Fruit fly (Drosophila melanogaster) whole organism, embryonic: ENCODE data around the gene CG10702.

Experiments used
- Abd-B ChIP-seq: fragments of 200-800 bp; sonication (Bioruptor generic); optimal IDR thresholded peaks from 2 replicates; lab custom pipeline; 2018; ENCODE audit warnings: missing biosample characterization, mild to moderate bottlenecking, missing genetic modification characterization, moderate library complexity
- BEAF-32 ChIP-seq: fragments of 200-800 bp; sonication (Bioruptor generic); optimal IDR thresholded peaks from 3 replicates; lab custom pipeline; 2017; ENCODE audit warnings: missing biosample characterization, missing genetic modification characterization, mild to moderate bottlenecking, moderate library complexity, missing genetic modification reagents
- Bgb ChIP-seq: fragments of 200-800 bp; sonication (Bioruptor generic); IDR thresholded peaks from 2 replicates; pipeline ENCODE4 v1.3.6; 2022; ENCODE audit warnings: missing biosample characterization, missing genetic modification characterization; ENCODE audit not compliant: partially characterized antibody
- CG10267 ChIP-seq: fragments of 200-800 bp; sonication (Bioruptor generic); optimal IDR thresholded peaks from 2 replicates; lab custom pipeline; 2018; ENCODE audit warnings: missing biosample characterization, mild to moderate bottlenecking, missing genetic modification characterization, moderate library complexity
- CG10565 ChIP-seq: fragments of 200-800 bp; sonication (Bioruptor generic); optimal IDR thresholded peaks from 3 replicates; lab custom pipeline; 2016; ENCODE audit warnings: missing biosample characterization, mild to moderate bottlenecking, missing genetic modification characterization
- CG11560 ChIP-seq: fragments of 200-800 bp; sonication (Bioruptor generic); IDR thresholded peaks from 3 replicates; pipeline ENCODE4 v1.3.6; 2022; ENCODE audit warnings: missing biosample characterization, missing genetic modification characterization
- CG12391 ChIP-seq: fragments of 200-800 bp; sonication (Bioruptor generic); optimal IDR thresholded peaks from 3 replicates; lab custom pipeline; 2018; ENCODE audit warnings: missing biosample characterization, mild to moderate bottlenecking, missing genetic modification characterization, moderate library complexity
- CG13775 ChIP-seq: fragments of 200-800 bp; sonication (Bioruptor generic); optimal IDR thresholded peaks from 3 replicates; lab custom pipeline; 2017; ENCODE audit warnings: missing biosample characterization, mild to moderate bottlenecking, missing genetic modification characterization
- CG16813 ChIP-seq: fragments of 200-800 bp; sonication (Bioruptor generic); IDR thresholded peaks from 3 replicates; pipeline ENCODE4 v1.3.6; 2022; ENCODE audit warnings: missing biosample characterization, missing genetic modification characterization; ENCODE audit not compliant: partially characterized antibody
- CG17385 ChIP-seq: fragments of 200-800 bp; sonication (Bioruptor generic); optimal IDR thresholded peaks from 3 replicates; lab custom pipeline; 2018; ENCODE audit warnings: missing biosample characterization, mild to moderate bottlenecking, missing genetic modification characterization
- CG17568 ChIP-seq: fragments of 200-800 bp; sonication (Bioruptor generic); optimal IDR thresholded peaks from 2 replicates; lab custom pipeline; 2018; ENCODE audit warnings: missing biosample characterization, mild to moderate bottlenecking, missing genetic modification characterization, moderate library complexity
- CG18599 ChIP-seq: fragments of 200-800 bp; sonication (Bioruptor generic); optimal IDR thresholded peaks from 3 replicates; lab custom pipeline; 2017; ENCODE audit warnings: missing biosample characterization, missing genetic modification characterization, mild to moderate bottlenecking, moderate library complexity, missing genetic modification reagents
- CG18764 ChIP-seq: fragments of 200-800 bp; sonication (Bioruptor generic); optimal IDR thresholded peaks from 3 replicates; lab custom pipeline; 2016; ENCODE audit warnings: missing biosample characterization, missing genetic modification characterization
- CG2116 ChIP-seq: fragments of 200-800 bp; sonication (Bioruptor generic); optimal IDR thresholded peaks from 3 replicates; lab custom pipeline; 2018; ENCODE audit warnings: missing biosample characterization, mild to moderate bottlenecking, missing genetic modification characterization
- CG30431 ChIP-seq: fragments of 200-800 bp; sonication (Bioruptor generic); optimal IDR thresholded peaks from 2 replicates; lab custom pipeline; 2017; ENCODE audit warnings: missing biosample characterization, missing genetic modification characterization
- CG34224 ChIP-seq: fragments of 200-800 bp; sonication (Bioruptor generic); IDR thresholded peaks from 3 replicates; pipeline ENCODE4 v1.3.6; 2022; ENCODE audit warnings: missing biosample characterization, missing genetic modification characterization; ENCODE audit not compliant: partially characterized antibody
- CG7963 ChIP-seq: fragments of 200-800 bp; sonication (Bioruptor generic); IDR thresholded peaks from 3 replicates; pipeline ENCODE4 v1.3.6; 2022; ENCODE audit warnings: missing biosample characterization, missing genetic modification characterization; ENCODE audit not compliant: partially characterized antibody
- Dll ChIP-seq: fragments of 200-800 bp; sonication (Bioruptor generic); IDR thresholded peaks from 4 replicates; pipeline ENCODE4 v1.3.6; 2022; ENCODE audit warnings: missing biosample characterization, missing genetic modification characterization; ENCODE audit not compliant: partially characterized antibody
- Dref ChIP-seq: fragments of 200-800 bp; sonication (Bioruptor generic); IDR thresholded peaks from 2 replicates; pipeline ENCODE4 v1.3.6; 2022; ENCODE audit warnings: missing biosample characterization, missing genetic modification characterization
- HLH4C ChIP-seq: fragments of 200-800 bp; sonication (Bioruptor generic); IDR thresholded peaks from 3 replicates; pipeline ENCODE4 v1.3.6; 2022; ENCODE audit warnings: missing biosample characterization, missing genetic modification characterization; ENCODE audit not compliant: partially characterized antibody
- Hey ChIP-seq: fragments of 200-800 bp; sonication (Bioruptor generic); optimal IDR thresholded peaks from 3 replicates; lab custom pipeline; 2018; ENCODE audit warnings: missing biosample characterization, mild to moderate bottlenecking, missing genetic modification characterization
- MBD-R2 ChIP-seq: fragments of 200-800 bp; sonication (Bioruptor generic); IDR thresholded peaks from 2 replicates; pipeline ENCODE4 v1.3.6; 2022; ENCODE audit warnings: missing biosample characterization, missing genetic modification characterization
- Myb ChIP-seq: fragments of 200-800 bp; sonication (Bioruptor generic); optimal IDR thresholded peaks from 2 replicates; lab custom pipeline; 2016; ENCODE audit warnings: missing biosample characterization, missing genetic modification characterization
- Opbp ChIP-seq: fragments of 200-800 bp; sonication (Bioruptor generic); IDR thresholded peaks from 3 replicates; pipeline ENCODE4 v1.3.6; 2022; ENCODE audit warnings: missing biosample characterization, missing genetic modification characterization; ENCODE audit not compliant: partially characterized antibody
- Scr ChIP-seq: fragments of 200-800 bp; sonication (Bioruptor generic); IDR thresholded peaks from 2 replicates; pipeline ENCODE4 v1.3.6; 2022; ENCODE audit warnings: missing biosample characterization, missing genetic modification characterization; ENCODE audit not compliant: partially characterized antibody
- Sry-δ ChIP-seq: fragments of 200-800 bp; sonication (Bioruptor generic); optimal IDR thresholded peaks from 2 replicates; lab custom pipeline; 2016; ENCODE audit warnings: missing biosample characterization, missing genetic modification characterization
- amos ChIP-seq: fragments of 200-800 bp; sonication (Bioruptor generic); IDR thresholded peaks from 2 replicates; pipeline ENCODE4 v1.3.6; 2022; ENCODE audit warnings: missing biosample characterization, missing genetic modification characterization; ENCODE audit not compliant: partially characterized antibody
- ato ChIP-seq: fragments of 200-800 bp; sonication (Bioruptor generic); IDR thresholded peaks from 2 replicates; pipeline ENCODE4 v1.3.6; 2022; ENCODE audit warnings: missing biosample characterization, missing genetic modification characterization; ENCODE audit not compliant: partially characterized antibody
- az2 ChIP-seq: fragments of 200-800 bp; sonication (Bioruptor generic); optimal IDR thresholded peaks from 3 replicates; lab custom pipeline; 2016; ENCODE audit warnings: missing biosample characterization, missing genetic modification characterization
- crol ChIP-seq: fragments of 200-800 bp; sonication (Bioruptor generic); IDR thresholded peaks from 2 replicates; pipeline ENCODE4 v1.3.6; 2022; ENCODE audit warnings: missing biosample characterization, missing genetic modification characterization
- crp ChIP-seq, 2 experiments: fragments of 200-800 bp; sonication (Bioruptor generic); optimal IDR thresholded peaks; 2 replicates in 1 of 2; 3 replicates in 1 of 2; lab custom pipeline; 2017; ENCODE audit warnings: missing biosample characterization in 2 of 2, missing genetic modification characterization in 2 of 2, mild to moderate bottlenecking in 1 of 2, moderate library complexity in 1 of 2
- dati ChIP-seq: fragments of 200-800 bp; sonication (Bioruptor generic); IDR thresholded peaks from 2 replicates; pipeline ENCODE4 v1.3.6; 2022; ENCODE audit warnings: missing biosample characterization, missing genetic modification characterization
- hb ChIP-seq: fragments of 200-800 bp; sonication (Bioruptor generic); IDR thresholded peaks from 3 replicates; pipeline ENCODE4 v1.3.6; 2022; ENCODE audit warnings: missing biosample characterization, missing genetic modification characterization; ENCODE audit not compliant: partially characterized antibody
- inv ChIP-seq: fragments of 200-800 bp; sonication (Bioruptor generic); IDR thresholded peaks from 2 replicates; pipeline ENCODE4 v1.3.6; 2022; ENCODE audit warnings: missing biosample characterization, missing genetic modification characterization; ENCODE audit not compliant: partially characterized antibody
- knrl ChIP-seq: fragments of 200-800 bp; sonication (Bioruptor generic); IDR thresholded peaks from 3 replicates; pipeline ENCODE4 v1.3.6; 2022; ENCODE audit warnings: missing biosample characterization, missing genetic modification characterization; ENCODE audit not compliant: partially characterized antibody
- maf-S ChIP-seq: fragments of 200-800 bp; sonication (Bioruptor generic); optimal IDR thresholded peaks from 2 replicates; lab custom pipeline; 2016; ENCODE audit warnings: missing biosample characterization, missing genetic modification characterization
- nerfin-1 ChIP-seq: fragments of 200-800 bp; sonication (Bioruptor generic); optimal IDR thresholded peaks from 3 replicates; lab custom pipeline; 2019; ENCODE audit warnings: missing biosample characterization, mild to moderate bottlenecking, missing genetic modification characterization, moderate library complexity
- phol ChIP-seq: fragments of 200-800 bp; sonication (Bioruptor generic); optimal IDR thresholded peaks from 3 replicates; lab custom pipeline; 2018; ENCODE audit warnings: missing biosample characterization, mild to moderate bottlenecking, missing genetic modification characterization, moderate library complexity
- scrt ChIP-seq: fragments of 200-800 bp; sonication (Bioruptor generic); optimal IDR thresholded peaks from 2 replicates; lab custom pipeline; 2018; ENCODE audit warnings: missing biosample characterization, mild to moderate bottlenecking, missing genetic modification characterization, moderate library complexity
- sna ChIP-seq: fragments of 200-800 bp; sonication (Bioruptor generic); IDR thresholded peaks from 2 replicates; pipeline ENCODE4 v1.3.6; 2022; ENCODE audit warnings: missing biosample characterization, missing genetic modification characterization; ENCODE audit not compliant: partially characterized antibody
- stwl ChIP-seq: fragments of 200-800 bp; sonication (Bioruptor generic); optimal IDR thresholded peaks from 3 replicates; lab custom pipeline; 2018; ENCODE audit warnings: missing biosample characterization, mild to moderate bottlenecking, missing genetic modification characterization, moderate library complexity
- trem ChIP-seq: fragments of 200-800 bp; optimal IDR thresholded peaks from 3 replicates; lab custom pipeline; 2019; ENCODE audit warnings: missing biosample characterization, mild to moderate bottlenecking, missing genetic modification characterization, moderate library complexity
- z ChIP-seq: fragments of 200-800 bp; sonication (Bioruptor generic); IDR thresholded peaks from 3 replicates; pipeline ENCODE4 v1.3.6; 2022; ENCODE audit warnings: missing biosample characterization, missing genetic modification characterization

The CG10702 gene

dm6 chr2L:19033288-19033687 is 36.4 kb downstream of the CG10702 start, which contains the start of gene hook (continued):
- no peak for TF ChIP-seq Myb (GFP tag; lab: Kevin White, UChicago)
- no peak for TF ChIP-seq dati (GFP tag; lab: Robert Waterston, UW)
- TF ChIP-seq Hey (tag; lab: Kevin White, UChicago), result no peak
- TF ChIP-seq BEAF-32 (GFP tag; lab: Kevin White, UChicago), result peak; percentile 68
- TF ChIP-seq scrt (GFP tag; lab: Kevin White, UChicago), result peak; percentile 40
- no peak for TF ChIP-seq CG17568 (GFP tag; lab: Kevin White, UChicago)
- no peak for TF ChIP-seq az2 (GFP tag; lab: Kevin White, UChicago)
- peak; percentile 70 for TF ChIP-seq CG34224 (GFP tag; lab: Robert Waterston, UW)
- no peak for TF ChIP-seq Abd-B (GFP tag; lab: Kevin White, UChicago)
- peak; percentile 81 for TF ChIP-seq Scr
- TF ChIP-seq CG17385 (GFP tag; lab: Kevin White, UChicago), result peak; percentile 6
- no peak for TF ChIP-seq CG11560 (tag; lab: Robert Waterston, UW)
- no peak for TF ChIP-seq CG30431 (GFP tag; lab: Kevin White, UChicago)
- TF ChIP-seq CG2116 (GFP tag; lab: Kevin White, UChicago), result peak; percentile 60
- no peak for TF ChIP-seq CG10565 (GFP tag; lab: Kevin White, UChicago)
- TF ChIP-seq Dll (GFP tag; lab: Robert Waterston, UW), result peak; percentile 85
- no peak for TF ChIP-seq nerfin-1 (tag; lab: Kevin White, UChicago)
- TF ChIP-seq maf-S, result no peak
- TF ChIP-seq crp (GFP tag; optimal IDR thresholded peaks at IDR 0.05; lab: Kevin White, UChicago), result peak in 1 of 2 experiments; percentile 76
- TF ChIP-seq CG10267 (tag; lab: Kevin White, UChicago), result peak; percentile 22
- TF ChIP-seq MBD-R2, result peak; percentile 68
- peak; percentile 45; the same call in 1 of the 3 replicates for TF ChIP-seq CG7963 (GFP tag; lab: Robert Waterston, UW)
- TF ChIP-seq knrl (GFP tag; lab: Robert Waterston, UW), result peak; percentile 84
- no peak for TF ChIP-seq CG18599 (GFP tag; lab: Kevin White, UChicago)
- TF ChIP-seq Sry-δ (GFP tag; lab: Kevin White, UChicago), result peak; percentile 61
- TF ChIP-seq Opbp (GFP tag; lab: Robert Waterston, UW), result peak; percentile 73; the same call in 2 of the 3 replicates
- 0 out of 2 replicates have a peak, but pooled peaks have one; percentile 24 for TF ChIP-seq ato (GFP tag; lab: Robert Waterston, UW)
- peak; percentile 52 for TF ChIP-seq trem (tag; lab: Kevin White, UChicago)
- TF ChIP-seq CG13775 (GFP tag; lab: Kevin White, UChicago), result no peak
- no peak for TF ChIP-seq crol
- TF ChIP-seq sna (GFP tag; lab: Robert Waterston, UW), result peak; percentile 82
- peak; percentile 67 for TF ChIP-seq inv
- no peak for TF ChIP-seq CG18764
- peak; percentile 75 for TF ChIP-seq amos
- peak; percentile 67; the same call in 2 of the 3 replicates for TF ChIP-seq hb (GFP tag; lab: Robert Waterston, UW)
- TF ChIP-seq stwl (tag; lab: Kevin White, UChicago), result peak; percentile 33
- TF ChIP-seq phol (tag; lab: Kevin White, UChicago), result peak; percentile 2
- TF ChIP-seq Bgb (GFP tag; lab: Robert Waterston, UW), result peak; percentile 76
- TF ChIP-seq HLH4C (GFP tag; lab: Robert Waterston, UW), result peak; percentile 71
- TF ChIP-seq CG16813 (GFP tag; lab: Robert Waterston, UW), result peak; percentile 69
- peak; percentile 69 for TF ChIP-seq Dref (GFP tag; lab: Robert Waterston, UW)
- peak; percentile 14 for TF ChIP-seq CG12391 (tag; lab: Kevin White, UChicago)
- no peak for TF ChIP-seq z (GFP tag; lab: Robert Waterston, UW)
